Worm (Caenorhabditis elegans): ENCODE data around the gene gipc-2.

DNA sequence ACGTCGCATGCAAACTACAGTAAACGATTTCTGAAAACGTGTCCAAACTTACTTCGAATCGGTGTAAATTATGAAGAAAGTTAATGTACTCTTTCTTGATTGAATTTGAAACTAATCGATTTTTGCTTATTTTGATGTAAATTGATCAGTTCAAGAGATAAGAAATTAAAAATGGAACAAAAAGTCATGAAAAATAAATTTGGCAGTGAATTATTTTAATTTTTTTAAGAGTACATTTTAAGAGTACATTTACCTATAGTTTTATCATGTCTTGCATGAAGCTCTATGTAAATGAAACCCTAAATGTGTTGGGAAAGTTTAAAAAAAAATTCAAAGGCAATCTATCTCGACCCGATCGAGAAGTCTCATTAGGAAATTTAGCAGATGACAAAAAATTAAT is 28.7 kb upstream of the gipc-2 start, which contains the start of gene T04B2.7:
- TF ChIP-seq pes-1 (GFP tag; IDR thresholded peaks at IDR 0.05), result no peak
- TF ChIP-seq ama-1 (optimal IDR thresholded peaks at IDR 0.05), result no peak
- TF ChIP-seq aly-1 (tag; optimal IDR thresholded peaks at IDR 0.05), result no peak
- TF ChIP-seq tbx-11 (GFP tag; IDR thresholded peaks at IDR 0.05), result no peak
- TF ChIP-seq tra-4 (tag; optimal IDR thresholded peaks at IDR 0.05), result no peak
- no peak for TF ChIP-seq scrt-1 (GFP tag; IDR thresholded peaks at IDR 0.05)
- no peak for TF ChIP-seq flt-1 (GFP tag; IDR thresholded peaks at IDR 0.05)
- TF ChIP-seq ceh-13 (GFP tag; optimal IDR thresholded peaks at IDR 0.05), result no peak
- no peak for TF ChIP-seq B0310.2 (tag; optimal IDR thresholded peaks at IDR 0.05)
